Worm (Caenorhabditis elegans) whole organism, young adult: Measurements from ENCODE around the gene sre-5.

ENCODE experiments used
- B0261.1 ChIP-seq: sonication (generic microtip); optimal IDR thresholded peaks from 2 replicates; lab custom pipeline; 2016; ENCODE audit warnings: mild to moderate bottlenecking, missing genetic modification characterization, moderate library complexity, missing compliant biosample characterization
- C06A6.2 ChIP-seq: fragments of 200-800 bp; sonication (Bioruptor generic); conservative IDR thresholded peaks from 2 replicates; pipeline ENCODE4 v1.3.6; 2022; ENCODE audit warnings: missing genetic modification characterization, missing compliant biosample characterization
- D2030.7 ChIP-seq: fragments of 200-800 bp; sonication (Bioruptor generic); IDR thresholded peaks from 2 replicates; pipeline ENCODE4 v1.3.6; 2022; ENCODE audit warnings: missing genetic modification reagents, missing genetic modification characterization, missing compliant biosample characterization
- F33H1.4 ChIP-seq: fragments of 200-800 bp; sonication (Bioruptor generic); IDR thresholded peaks from 2 replicates; pipeline ENCODE4 v1.3.6; 2022; ENCODE audit warnings: missing genetic modification reagents, missing genetic modification characterization, missing compliant biosample characterization
- F52B5.7 ChIP-seq: sonication (generic microtip); optimal IDR thresholded peaks from 2 replicates; lab custom pipeline; 2016; ENCODE audit warnings: mild to moderate bottlenecking, missing genetic modification characterization, missing compliant biosample characterization
- F57A8.1 ChIP-seq: fragments of 200-800 bp; sonication (Bioruptor generic); optimal IDR thresholded peaks from 2 replicates; lab custom pipeline; 2018; ENCODE audit warnings: mild to moderate bottlenecking, missing genetic modification characterization, moderate library complexity, missing compliant biosample characterization
- T26A5.8 ChIP-seq: sonication (generic microtip); optimal IDR thresholded peaks from 2 replicates; lab custom pipeline; 2016; ENCODE audit warnings: missing genetic modification characterization, missing compliant biosample characterization
- Y53F4B.3 ChIP-seq: fragments of 200-800 bp; sonication (Bioruptor generic); IDR thresholded peaks from 2 replicates; pipeline ENCODE4 v1.3.6; 2022; ENCODE audit warnings: missing genetic modification reagents, missing genetic modification characterization, missing compliant biosample characterization
- Y53G8AR.9 ChIP-seq: fragments of 200-800 bp; sonication (Bioruptor generic); conservative IDR thresholded peaks from 2 replicates; pipeline ENCODE4 v1.3.6; 2022; ENCODE audit warnings: missing genetic modification reagents, missing genetic modification characterization, missing compliant biosample characterization
- akir-1 ChIP-seq: fragments of 200-800 bp; sonication (Bioruptor generic); optimal IDR thresholded peaks from 2 replicates; lab custom pipeline; 2018; ENCODE audit warnings: mild to moderate bottlenecking, missing genetic modification characterization, moderate library complexity, missing compliant biosample characterization
- aptf-3 ChIP-seq: fragments of 200-800 bp; sonication (Bioruptor generic); IDR thresholded peaks from 2 replicates; pipeline ENCODE4 v1.3.6; 2022; ENCODE audit warnings: missing genetic modification characterization, missing compliant biosample characterization
- atf-7 ChIP-seq: sonication (generic microtip); optimal IDR thresholded peaks from 2 replicates; lab custom pipeline; 2017; ENCODE audit warnings: mild to moderate bottlenecking, missing genetic modification characterization, missing compliant biosample characterization
- athp-1 ChIP-seq: sonication (generic microtip); optimal IDR thresholded peaks from 2 replicates; lab custom pipeline; 2017; ENCODE audit warnings: mild to moderate bottlenecking, missing genetic modification characterization, missing compliant biosample characterization
- bed-1 ChIP-seq: fragments of 200-800 bp; sonication (Bioruptor generic); IDR thresholded peaks from 2 replicates; pipeline ENCODE4 v1.3.6; 2022; ENCODE audit warnings: missing genetic modification reagents, missing genetic modification characterization, missing compliant biosample characterization
- cebp-1 ChIP-seq, 2 experiments: fragments of 200-800 bp in 1 of 2; sonication (Bioruptor generic) in 1 of 2; sonication (generic microtip) in 1 of 2; IDR thresholded peaks in 1 of 2; optimal IDR thresholded peaks in 1 of 2; 2 replicates each; pipeline versions ENCODE4 v1.3.6 to Lab custom; 2017 to 2022; ENCODE audit warnings: missing compliant biosample characterization in 2 of 2, missing genetic modification characterization in 2 of 2, mild to moderate bottlenecking in 1 of 2, missing genetic modification reagents in 1 of 2, moderate library complexity in 1 of 2
- cebp-2 ChIP-seq: fragments of 200-800 bp; sonication (Bioruptor generic); IDR thresholded peaks from 2 replicates; pipeline ENCODE4 v1.3.6; 2022; ENCODE audit warnings: missing genetic modification characterization, missing compliant biosample characterization
- ceh-100 ChIP-seq: fragments of 200-800 bp; sonication (Bioruptor generic); IDR thresholded peaks from 2 replicates; pipeline ENCODE4 v1.3.6; 2022; ENCODE audit warnings: missing genetic modification reagents, missing genetic modification characterization, missing compliant biosample characterization
- ceh-27 ChIP-seq: fragments of 200-800 bp; sonication (Bioruptor generic); optimal IDR thresholded peaks from 2 replicates; lab custom pipeline; 2018; ENCODE audit warnings: mild to moderate bottlenecking, missing genetic modification characterization, moderate library complexity, missing compliant biosample characterization
- ceh-79 ChIP-seq: sonication (generic microtip); optimal IDR thresholded peaks from 2 replicates; lab custom pipeline; 2017; ENCODE audit warnings: mild to moderate bottlenecking, missing genetic modification characterization, missing compliant biosample characterization
- ceh-91 ChIP-seq: fragments of 200-800 bp; sonication (Bioruptor generic); IDR thresholded peaks from 2 replicates; pipeline ENCODE4 v1.3.6; 2022; ENCODE audit warnings: missing genetic modification reagents, missing genetic modification characterization, missing compliant biosample characterization
- die-1 ChIP-seq: sonication (generic microtip); optimal IDR thresholded peaks from 2 replicates; lab custom pipeline; 2016; ENCODE audit warnings: missing genotype, mild to moderate bottlenecking, missing genetic modification characterization, missing compliant biosample characterization
- egrh-3 ChIP-seq: fragments of 200-800 bp; sonication (Bioruptor generic); IDR thresholded peaks from 2 replicates; pipeline ENCODE4 v1.3.6; 2022; ENCODE audit warnings: missing genetic modification reagents, missing genetic modification characterization, missing compliant biosample characterization
- ekl-4 ChIP-seq: fragments of 200-800 bp; sonication (Bioruptor generic); IDR thresholded peaks from 2 replicates; pipeline ENCODE4 v1.3.6; 2022; ENCODE audit warnings: missing genetic modification reagents, missing genetic modification characterization, missing compliant biosample characterization
- gei-17 ChIP-seq: fragments of 200-800 bp; sonication (Bioruptor generic); optimal IDR thresholded peaks from 2 replicates; lab custom pipeline; 2018; ENCODE audit warnings: mild to moderate bottlenecking, missing genetic modification characterization, missing compliant biosample characterization
- hmg-1.2 ChIP-seq: fragments of 200-800 bp; sonication (Bioruptor generic); IDR thresholded peaks from 2 replicates; pipeline ENCODE4 v1.3.6; 2022; ENCODE audit warnings: missing genetic modification reagents, missing genetic modification characterization, missing compliant biosample characterization
- hrde-1 ChIP-seq: sonication (generic microtip); optimal IDR thresholded peaks from 2 replicates; lab custom pipeline; 2016; ENCODE audit warnings: missing genetic modification characterization, mild to moderate bottlenecking, missing compliant biosample characterization, moderate library complexity, missing genotype, missing genetic modification reagents, borderline replicate concordance
- lag-1 ChIP-seq: fragments of 200-800 bp; sonication (Bioruptor generic); IDR thresholded peaks from 2 replicates; pipeline ENCODE4 v1.3.6; 2022; ENCODE audit warnings: missing genetic modification reagents, missing genetic modification characterization, missing compliant biosample characterization
- let-526 ChIP-seq: fragments of 200-800 bp; sonication (Bioruptor generic); IDR thresholded peaks from 2 replicates; pipeline ENCODE4 v1.3.6; 2022; ENCODE audit warnings: missing genetic modification reagents, missing genetic modification characterization, missing compliant biosample characterization
- nfyb-1 ChIP-seq: fragments of 200-800 bp; sonication (Bioruptor generic); IDR thresholded peaks from 2 replicates; pipeline ENCODE4 v1.3.6; 2022; ENCODE audit warnings: missing genetic modification reagents, missing genetic modification characterization, missing compliant biosample characterization
- pbrm-1 ChIP-seq: fragments of 200-800 bp; sonication (Bioruptor generic); IDR thresholded peaks from 2 replicates; pipeline ENCODE4 v1.3.6; 2022; ENCODE audit warnings: missing genetic modification reagents, missing genetic modification characterization, missing compliant biosample characterization
- rec-8 ChIP-seq, 2 experiments: sonication (generic microtip); optimal IDR thresholded peaks; 2 replicates each; lab custom pipeline; 2016; ENCODE audit warnings: mild to moderate bottlenecking in 2 of 2, missing genetic modification characterization in 2 of 2, missing genetic modification reagents in 2 of 2, missing genotype in 2 of 2, missing biosample characterization in 1 of 2, missing compliant biosample characterization in 1 of 2, moderate library complexity in 1 of 2
- sea-2 ChIP-seq: fragments of 200-800 bp; sonication (Bioruptor generic); IDR thresholded peaks from 2 replicates; pipeline ENCODE4 v1.3.6; 2022; ENCODE audit warnings: missing genetic modification characterization, missing compliant biosample characterization
- somi-1 ChIP-seq: fragments of 200-800 bp; sonication (Bioruptor generic); optimal IDR thresholded peaks from 2 replicates; lab custom pipeline; 2018; ENCODE audit warnings: mild to moderate bottlenecking, missing genetic modification characterization, missing compliant biosample characterization
- sptf-2 ChIP-seq: fragments of 200-800 bp; sonication (Bioruptor generic); optimal IDR thresholded peaks from 2 replicates; lab custom pipeline; 2018; ENCODE audit warnings: mild to moderate bottlenecking, missing genetic modification characterization, missing compliant biosample characterization
- zfh-2 ChIP-seq: fragments of 200-800 bp; sonication (Bioruptor generic); conservative IDR thresholded peaks from 2 replicates; pipeline ENCODE4 v1.3.6; 2022; ENCODE audit warnings: missing genetic modification reagents, missing genetic modification characterization, missing compliant biosample characterization
- zim-3 ChIP-seq: sonication (generic microtip); optimal IDR thresholded peaks from 2 replicates; lab custom pipeline; 2017; ENCODE audit warnings: mild to moderate bottlenecking, missing genetic modification characterization, moderate library complexity, missing compliant biosample characterization
- ztf-26 ChIP-seq: sonication (generic microtip); optimal IDR thresholded peaks from 2 replicates; lab custom pipeline; 2017; ENCODE audit warnings: missing genetic modification characterization, missing compliant biosample characterization
- ztf-3 ChIP-seq: fragments of 200-800 bp; sonication (Bioruptor generic); optimal IDR thresholded peaks from 2 replicates; lab custom pipeline; 2018; ENCODE audit warnings: mild to moderate bottlenecking, missing genetic modification characterization, missing compliant biosample characterization

The sre-5 gene

DNA sequence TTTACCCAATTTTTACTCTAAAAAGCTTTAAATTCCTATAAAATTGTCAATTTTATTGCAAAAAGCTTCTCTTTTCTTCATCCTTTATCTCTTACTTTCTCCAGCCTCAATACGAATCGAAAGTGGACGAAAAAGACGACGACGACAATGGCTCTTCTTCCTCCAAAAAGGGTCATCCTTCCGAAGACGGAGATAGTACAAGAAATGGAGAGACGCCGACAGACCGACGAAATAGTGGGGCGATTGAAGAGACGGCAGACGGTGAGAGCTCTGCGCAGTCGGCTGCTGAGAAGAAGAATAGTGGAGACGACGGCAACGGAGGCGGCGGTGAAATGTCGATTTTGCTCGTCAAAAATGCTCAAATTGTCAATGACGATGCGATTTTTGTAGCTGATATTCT is 45.6 kb upstream of the sre-5 start (continued):
- TF ChIP-seq cebp-1 (GFP tag; IDR thresholded peaks at IDR 0.05; lab: Robert Waterston, UW) (no peak), cebp-1 (tag; optimal IDR thresholded peaks at IDR 0.05; lab: Kevin White, UChicago) (peak; percentile 47), Y53F4B.3 (GFP tag; lab: Robert Waterston, UW) (no peak), C06A6.2 (0 out of 2 replicates have a peak, but pooled peaks have one; percentile 26), atf-7 (tag; lab: Kevin White, UChicago) (no peak), ztf-3 (GFP tag; lab: Kevin White, UChicago) (no peak)
- TF ChIP-seq, all 124 proteins: peak for 5

DNA sequence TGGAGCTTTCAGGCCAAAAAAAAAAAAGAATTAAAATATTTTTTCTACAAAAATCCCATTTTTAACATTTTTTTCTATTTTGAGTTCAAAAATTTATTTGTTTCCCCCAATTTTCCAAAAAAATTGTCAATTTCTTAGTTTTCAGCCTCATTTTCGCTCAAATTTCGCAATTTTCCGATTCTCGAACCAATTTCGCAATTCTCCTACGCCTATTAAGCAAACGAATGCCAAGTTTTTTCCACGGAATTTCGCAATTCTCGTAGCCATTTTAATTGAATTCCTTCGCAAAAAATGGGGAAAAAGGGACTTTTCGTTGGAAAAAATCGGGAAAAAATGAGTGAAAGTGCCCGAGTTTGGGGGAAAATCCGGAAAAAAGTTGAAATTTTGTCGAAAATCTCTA is 44.6 kb upstream of the sre-5 start:
- TF ChIP-seq F52B5.7 (tag; lab: Kevin White, UChicago) (no peak), akir-1 (GFP tag; lab: Kevin White, UChicago) (no peak), cebp-1 (GFP tag; IDR thresholded peaks at IDR 0.05; lab: Robert Waterston, UW) (peak; percentile 93), cebp-1 (tag; optimal IDR thresholded peaks at IDR 0.05; lab: Kevin White, UChicago) (peak; percentile 100)

DNA sequence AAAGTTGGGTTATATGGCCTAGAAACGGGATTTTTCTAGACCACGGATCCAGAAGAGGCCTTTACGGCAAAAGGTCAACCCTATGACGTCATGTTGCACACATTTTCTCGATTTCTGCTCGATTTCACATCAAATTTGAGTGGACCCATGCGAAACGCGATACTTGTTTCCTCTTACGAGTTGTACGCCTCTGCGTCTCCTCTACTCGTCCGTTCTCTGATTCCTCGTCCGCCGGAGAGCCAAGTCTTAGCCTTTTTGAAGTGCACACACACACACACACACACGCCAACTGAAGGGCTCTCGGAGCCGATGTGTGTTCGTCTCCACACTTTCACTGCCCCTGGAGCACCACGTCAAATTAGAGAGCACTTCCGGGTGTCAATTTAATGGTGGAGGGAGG is 44.0 kb upstream of the sre-5 start:
- TF ChIP-seq ceh-27 (GFP tag; lab: Kevin White, UChicago) = peak; percentile 46
- TF ChIP-seq ztf-26 (tag; lab: Kevin White, UChicago) = no peak
- 0 out of 2 replicates have a peak, but pooled peaks have one; percentile 16 for TF ChIP-seq nfyb-1 (GFP tag; lab: Robert Waterston, UW)
- TF ChIP-seq zfh-2 (GFP tag; lab: Robert Waterston, UW) = peak; percentile 30; the same call in 1 of the 2 replicates
- TF ChIP-seq athp-1 (tag; lab: Kevin White, UChicago) = no peak
- TF ChIP-seq hmg-1.2 (GFP tag; lab: Robert Waterston, UW) = peak; percentile 14; the same call in 1 of the 2 replicates

DNA sequence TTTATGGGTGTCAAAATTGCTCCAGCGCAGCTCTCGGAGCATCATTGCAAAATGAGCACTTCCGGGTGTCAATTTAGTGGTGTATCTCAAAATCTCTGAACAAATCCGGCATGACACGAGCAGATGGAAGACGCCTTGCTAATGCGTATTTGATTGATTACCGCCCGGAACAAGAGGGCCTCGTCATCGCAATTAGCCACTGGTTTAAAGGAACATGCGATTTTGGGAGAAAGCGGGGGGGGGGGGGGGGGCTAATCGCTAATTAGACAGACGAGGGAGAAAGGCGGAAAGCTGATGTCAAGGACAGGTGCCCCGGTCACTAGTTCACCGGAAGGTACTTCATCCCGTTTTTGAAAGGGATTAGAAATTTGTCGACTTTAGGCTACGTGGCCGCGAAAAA is 43.3 kb upstream of the sre-5 start:
- TF ChIP-seq pbrm-1 (no peak), zfh-2 (GFP tag; lab: Robert Waterston, UW) (peak; percentile 47; the same call in 1 of the 2 replicates), ekl-4 (GFP tag; lab: Robert Waterston, UW) (0 out of 2 replicates have a peak, but pooled peaks have one; percentile 23), sea-2 (GFP tag; lab: Robert Waterston, UW) (no peak)

DNA sequence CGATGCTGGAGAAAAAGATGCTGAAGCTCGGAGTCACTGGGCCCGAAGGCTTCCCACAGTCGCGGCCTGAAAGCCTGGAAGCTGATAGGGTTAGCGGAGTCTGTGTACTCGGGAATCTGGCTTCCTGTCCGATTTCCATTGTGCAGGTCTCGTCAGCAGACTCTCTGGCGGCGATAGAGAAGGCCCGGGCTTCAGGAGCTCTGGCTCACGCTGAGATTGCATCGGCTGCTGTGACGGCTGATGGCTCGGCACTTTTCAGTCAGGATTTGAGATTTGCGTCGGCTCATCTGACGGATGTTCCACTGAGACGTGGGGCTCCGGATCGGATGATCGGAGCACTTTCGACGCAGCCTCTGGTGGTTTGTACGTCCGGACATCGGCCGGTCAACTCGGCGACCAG is 41.6 kb upstream of the sre-5 start:
- TF ChIP-seq egrh-3 = peak; percentile 68; the same call in 1 of the 2 replicates
- peak; percentile 58 for TF ChIP-seq zfh-2 (GFP tag; lab: Robert Waterston, UW)
- TF ChIP-seq lag-1 = no peak

DNA sequence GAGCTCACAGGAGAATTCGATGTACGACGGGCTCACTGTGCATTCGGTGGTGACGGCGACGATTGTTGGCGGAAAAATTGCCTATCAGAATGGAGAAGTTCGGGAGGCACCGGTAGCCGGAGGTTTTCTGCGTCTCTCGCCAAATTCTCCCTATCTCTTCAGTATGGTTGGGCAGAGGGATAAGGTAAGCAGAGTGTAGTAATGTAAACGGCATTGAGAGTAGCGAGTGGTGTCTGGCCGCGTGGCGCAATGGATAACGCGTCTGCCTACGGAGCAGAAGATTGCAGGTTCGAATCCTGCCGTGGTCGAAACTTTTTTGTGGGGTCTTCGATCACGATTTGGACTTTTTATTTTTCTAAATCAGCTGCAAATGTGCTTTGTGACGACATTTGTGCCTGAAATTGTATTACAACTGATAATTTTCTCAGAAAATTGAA is 40.4 kb upstream of the sre-5 start:
- TF ChIP-seq sptf-2 (GFP tag; lab: Kevin White, UChicago) = no peak
- no peak for TF ChIP-seq cebp-2 (GFP tag; lab: Robert Waterston, UW)
- peak; percentile 48 for TF ChIP-seq hrde-1 (tag; lab: Kevin White, UChicago)
- no peak for TF ChIP-seq F33H1.4 (GFP tag; lab: Robert Waterston, UW)
- TF ChIP-seq aptf-3 = no peak
- no peak for TF ChIP-seq T26A5.8
- TF ChIP-seq somi-1 = no peak
- TF ChIP-seq bed-1 (GFP tag; lab: Robert Waterston, UW) = no peak
- TF ChIP-seq F57A8.1 (GFP tag; lab: Kevin White, UChicago) = peak; percentile 57
- peak; percentile 51 for TF ChIP-seq D2030.7 (GFP tag; lab: Robert Waterston, UW)
- 0 out of 2 replicates have a peak, but pooled peaks have one; percentile 21 for TF ChIP-seq ceh-91 (GFP tag; lab: Robert Waterston, UW)
- TF ChIP-seq ceh-79 (tag; lab: Kevin White, UChicago) = no peak
- no peak for TF ChIP-seq atf-7 (tag; lab: Kevin White, UChicago)
- TF ChIP-seq let-526 (GFP tag; lab: Robert Waterston, UW) = no peak
- TF ChIP-seq ceh-100 (GFP tag; lab: Robert Waterston, UW) = peak; percentile 45
- no peak for TF ChIP-seq akir-1 (GFP tag; lab: Kevin White, UChicago)
- TF ChIP-seq gei-17 (GFP tag; lab: Kevin White, UChicago) = no peak
- peak; percentile 40 for TF ChIP-seq F52B5.7 (tag; lab: Kevin White, UChicago)
- peak; percentile 57 for TF ChIP-seq zim-3
- TF ChIP-seq die-1 (tag; lab: Kevin White, UChicago) = peak; percentile 77
- TF ChIP-seq C06A6.2 = no peak
- TF ChIP-seq rec-8 (tag; optimal IDR thresholded peaks at IDR 0.05; lab: Kevin White, UChicago) = peak; percentile 33 to 53
- no peak for TF ChIP-seq Y53G8AR.9 (GFP tag; lab: Robert Waterston, UW)
- peak; percentile 81 for TF ChIP-seq B0261.1
